Worm (Caenorhabditis elegans) whole organism, early embryonic: ENCODE data around the gene nhr-119.

Source experiments
- B0310.2 ChIP-seq: sonication (generic microtip); optimal IDR thresholded peaks from 2 replicates; lab custom pipeline; 2016; ENCODE audit warnings: mild to moderate bottlenecking, missing genetic modification characterization, missing compliant biosample characterization
- F13C5.2 ChIP-seq: sonication (generic microtip); optimal IDR thresholded peaks from 2 replicates; lab custom pipeline; 2017; ENCODE audit warnings: mild to moderate bottlenecking, missing genetic modification characterization, inconsistent platforms, missing compliant biosample characterization
- ama-1 ChIP-seq: fragments of 150-350 bp; optimal IDR thresholded peaks from 2 replicates; lab custom pipeline; 2014

ce11 chrII:2807674-2808206 lies 7.3 kb upstream of the nhr-119 start, which contains the start of gene K12H6.12:
- no peak for TF ChIP-seq B0310.2 (tag; lab: Kevin White, UChicago)
- TF ChIP-seq ama-1 (lab: Kevin White, UChicago): no peak
- TF ChIP-seq F13C5.2 (tag; lab: Kevin White, UChicago): no peak
